Worm (Caenorhabditis elegans) whole organism, L2 larva: ENCODE results near the gene ipp-5.
A peak's percentile ranks its signal among the peaks of the same experiment; 100 is the strongest.

ENCODE experiments used
- F13H6.1 ChIP-seq: sonication (generic microtip); optimal IDR thresholded peaks from 2 replicates; lab custom pipeline; 2016; ENCODE audit warnings: missing genetic modification characterization, missing compliant biosample characterization
- R02D3.7 ChIP-seq: fragments of 150-350 bp; optimal IDR thresholded peaks from 2 replicates; lab custom pipeline; 2014; ENCODE audit warnings: missing biosample characterization, missing genetic modification characterization
- Y55F3AM.14 ChIP-seq: fragments of 200-800 bp; sonication (Bioruptor generic); optimal IDR thresholded peaks from 2 replicates; lab custom pipeline; 2018; ENCODE audit warnings: mild to moderate bottlenecking, missing genetic modification characterization, missing compliant biosample characterization
- ZK546.5 ChIP-seq: sonication (generic microtip); optimal IDR thresholded peaks from 2 replicates; lab custom pipeline; 2017; ENCODE audit warnings: missing biosample characterization, missing genetic modification characterization
- alr-1 ChIP-seq: fragments of 150-350 bp; optimal IDR thresholded peaks from 2 replicates; lab custom pipeline; 2014; ENCODE audit warnings: missing biosample characterization, missing genetic modification characterization
- ama-1 ChIP-seq: fragments of 150-350 bp; optimal IDR thresholded peaks from 2 replicates; lab custom pipeline; 2018; ENCODE audit warnings: inconsistent platforms
- ceh-16 ChIP-seq: fragments of 150-350 bp; optimal IDR thresholded peaks from 2 replicates; lab custom pipeline; 2014; ENCODE audit warnings: missing biosample characterization, missing genetic modification characterization
- ceh-82 ChIP-seq: fragments of 150-350 bp; optimal IDR thresholded peaks from 2 replicates; lab custom pipeline; 2014; ENCODE audit warnings: missing biosample characterization, missing genetic modification characterization
- crh-2 ChIP-seq: sonication (generic microtip); optimal IDR thresholded peaks from 2 replicates; lab custom pipeline; 2017; ENCODE audit warnings: missing biosample characterization, missing genetic modification characterization
- dmd-4 ChIP-seq: sonication (generic microtip); optimal IDR thresholded peaks from 2 replicates; lab custom pipeline; 2017; ENCODE audit warnings: missing biosample characterization, missing genetic modification characterization
- egl-27 ChIP-seq: sonication (generic microtip); optimal IDR thresholded peaks from 3 replicates; lab custom pipeline; 2017; ENCODE audit warnings: missing biosample characterization, missing genetic modification reagents, missing genetic modification characterization
- fos-1 ChIP-seq: fragments of 150-350 bp; optimal IDR thresholded peaks from 2 replicates; lab custom pipeline; 2014; ENCODE audit warnings: missing biosample characterization, missing genetic modification characterization
- gmeb-1 ChIP-seq: fragments of 150-350 bp; optimal IDR thresholded peaks from 2 replicates; lab custom pipeline; 2014; ENCODE audit warnings: missing biosample characterization, missing genetic modification characterization
- lin-11 ChIP-seq: fragments of 150-350 bp; sonication (generic microtip); optimal IDR thresholded peaks from 2 replicates; lab custom pipeline; 2014; ENCODE audit warnings: missing biosample characterization, missing genetic modification characterization, inconsistent platforms, mixed read lengths
- lin-39 ChIP-seq: fragments of 150-350 bp; optimal IDR thresholded peaks from 2 replicates; lab custom pipeline; 2014; ENCODE audit warnings: missing biosample characterization, missing genetic modification reagents, missing genetic modification characterization
- lsy-2 ChIP-seq, 2 experiments: fragments of 150-350 bp in 1 of 2; sonication (generic microtip) in 1 of 2; optimal IDR thresholded peaks; 2 replicates each; lab custom pipeline; 2014 to 2017; ENCODE audit warnings: missing biosample characterization in 2 of 2, missing genetic modification characterization in 2 of 2
- mbf-1 ChIP-seq: sonication (generic microtip); optimal IDR thresholded peaks from 2 replicates; lab custom pipeline; 2017; ENCODE audit warnings: missing biosample characterization, missing genetic modification characterization
- mdl-1 ChIP-seq, 2 experiments: fragments of 150-350 bp in 1 of 2; sonication (generic microtip) in 1 of 2; optimal IDR thresholded peaks; 2 replicates each; lab custom pipeline; 2017; ENCODE audit warnings: missing biosample characterization in 2 of 2, missing genetic modification characterization in 2 of 2
- nhr-11 ChIP-seq: fragments of 150-350 bp; optimal IDR thresholded peaks from 2 replicates; lab custom pipeline; 2014; ENCODE audit warnings: missing biosample characterization, missing genetic modification characterization
- nhr-21 ChIP-seq: fragments of 150-350 bp; optimal IDR thresholded peaks from 2 replicates; lab custom pipeline; 2014; ENCODE audit warnings: missing biosample characterization, missing genetic modification characterization
- nhr-23 ChIP-seq: fragments of 150-350 bp; optimal IDR thresholded peaks from 2 replicates; lab custom pipeline; 2014; ENCODE audit warnings: missing biosample characterization, missing genetic modification reagents, missing genetic modification characterization
- nhr-25 ChIP-seq: fragments of 150-350 bp; sonication (generic microtip); optimal IDR thresholded peaks from 3 replicates; lab custom pipeline; 2014; ENCODE audit warnings: missing biosample characterization, missing genetic modification characterization
- nhr-6 ChIP-seq: fragments of 150-350 bp; optimal IDR thresholded peaks from 2 replicates; lab custom pipeline; 2014; ENCODE audit warnings: missing biosample characterization, missing genetic modification characterization
- nhr-77 ChIP-seq: fragments of 150-350 bp; optimal IDR thresholded peaks from 2 replicates; lab custom pipeline; 2014; ENCODE audit warnings: missing biosample characterization, missing genetic modification characterization
- peb-1 ChIP-seq: fragments of 150-350 bp; optimal IDR thresholded peaks from 2 replicates; lab custom pipeline; 2014; ENCODE audit warnings: missing biosample characterization, missing genetic modification characterization
- sma-3 ChIP-seq: sonication (generic microtip); optimal IDR thresholded peaks from 2 replicates; lab custom pipeline; 2016; ENCODE audit warnings: missing genetic modification reagents, missing genetic modification characterization, missing compliant biosample characterization
- sma-9 ChIP-seq, 2 experiments: fragments of 150-350 bp in 1 of 2; sonication (generic microtip) in 1 of 2; optimal IDR thresholded peaks; 2 replicates each; lab custom pipeline; 2014 to 2016; ENCODE audit warnings: missing genetic modification characterization in 2 of 2, mild to moderate bottlenecking in 1 of 2, missing biosample characterization in 1 of 2, missing compliant biosample characterization in 1 of 2, missing genetic modification reagents in 1 of 2, moderate library complexity in 1 of 2
- snpc-4 ChIP-seq: fragments of 150-350 bp; optimal IDR thresholded peaks from 2 replicates; lab custom pipeline; 2014; ENCODE audit warnings: missing biosample characterization, missing genetic modification characterization
- unc-62 ChIP-seq: fragments of 150-350 bp; optimal IDR thresholded peaks from 2 replicates; lab custom pipeline; 2014; ENCODE audit warnings: missing biosample characterization, missing genetic modification reagents, missing genetic modification characterization
- zag-1 ChIP-seq: fragments of 150-350 bp; optimal IDR thresholded peaks from 2 replicates; lab custom pipeline; 2014; ENCODE audit warnings: missing biosample characterization, missing genetic modification characterization
- ztf-1 ChIP-seq: fragments of 200-800 bp; sonication (Bioruptor generic); conservative IDR thresholded peaks from 2 replicates; pipeline ENCODE4 v1.3.6; 2022; ENCODE audit warnings: missing genetic modification characterization, missing compliant biosample characterization
- ztf-4 ChIP-seq: fragments of 150-350 bp; optimal IDR thresholded peaks from 2 replicates; lab custom pipeline; 2014; ENCODE audit warnings: missing biosample characterization, missing genetic modification characterization

Gene ipp-5

DNA sequence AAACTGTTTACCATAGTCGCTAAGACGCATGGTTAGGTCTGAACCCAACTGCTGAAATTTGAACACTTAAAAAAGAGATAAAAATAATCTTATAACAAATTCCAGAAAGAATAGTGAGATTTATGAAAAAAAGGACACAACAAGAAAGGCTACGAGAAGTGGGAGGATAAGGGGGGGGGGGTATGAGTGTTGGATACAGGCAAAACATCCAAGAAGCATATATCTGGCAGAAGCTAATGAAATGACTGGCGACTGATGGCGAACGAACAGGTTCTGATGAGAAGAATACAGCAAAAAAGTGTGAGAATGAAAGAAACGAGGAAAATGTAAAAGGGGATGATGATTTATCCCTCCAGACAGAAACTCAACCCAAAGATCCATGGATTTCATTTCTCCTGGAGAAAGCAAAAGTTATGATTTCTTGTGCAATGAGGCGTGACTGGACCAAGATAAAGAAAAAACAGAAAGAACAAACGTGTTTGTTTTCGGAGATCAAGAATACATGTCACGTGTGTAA, 34.7 kb downstream of the ipp-5 start, which contains the start of gene ptr-4:
TSS of gene ptr-4 (minus strand) at position 51 of the 517 bp plus-strand sequence.
- no peak for TF ChIP-seq ZK546.5
- no peak for TF ChIP-seq egl-27 (tag; lab: Kevin White, UChicago)
- no peak for TF ChIP-seq zag-1
- TF ChIP-seq ceh-16 (tag; lab: Kevin White, UChicago): no peak
- TF ChIP-seq peb-1 (tag; lab: Kevin White, UChicago): no peak
- no peak for TF ChIP-seq lin-11
- TF ChIP-seq lsy-2 (tag; optimal IDR thresholded peaks at IDR 0.05; lab: Kevin White, UChicago): no peak
- no peak for TF ChIP-seq Y55F3AM.14 (GFP tag; lab: Kevin White, UChicago)
- TF ChIP-seq nhr-77 (tag; lab: Kevin White, UChicago): no peak
- TF ChIP-seq F13H6.1: no peak
- no peak for TF ChIP-seq gmeb-1
- TF ChIP-seq ceh-82 (tag; lab: Kevin White, UChicago): no peak
- TF ChIP-seq crh-2 (tag; lab: Kevin White, UChicago): no peak
- TF ChIP-seq, all 48 proteins: peak for 0

DNA sequence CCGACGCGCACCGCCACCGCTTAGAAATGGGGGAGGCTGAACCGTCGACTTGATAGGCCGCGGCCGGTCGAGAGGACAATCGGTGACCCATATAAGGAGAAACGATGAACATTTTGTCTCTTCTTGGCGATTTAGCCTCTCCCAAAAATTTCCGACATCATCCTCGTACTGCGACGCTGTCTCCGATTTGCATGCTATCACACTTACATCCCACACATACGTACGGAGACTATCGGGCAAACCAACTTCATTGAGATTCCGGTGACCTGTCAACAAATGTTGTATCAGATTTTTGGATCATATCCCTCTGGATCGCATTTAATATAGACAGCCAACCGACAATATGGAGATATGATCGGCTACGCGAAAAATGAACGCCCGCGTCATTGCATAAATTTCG, 35.3 kb downstream of the ipp-5 start:
- peak; percentile 38 for TF ChIP-seq nhr-21 (tag; lab: Kevin White, UChicago)
- no peak for TF ChIP-seq mbf-1
- TF ChIP-seq, all 48 proteins: peak for 1

DNA sequence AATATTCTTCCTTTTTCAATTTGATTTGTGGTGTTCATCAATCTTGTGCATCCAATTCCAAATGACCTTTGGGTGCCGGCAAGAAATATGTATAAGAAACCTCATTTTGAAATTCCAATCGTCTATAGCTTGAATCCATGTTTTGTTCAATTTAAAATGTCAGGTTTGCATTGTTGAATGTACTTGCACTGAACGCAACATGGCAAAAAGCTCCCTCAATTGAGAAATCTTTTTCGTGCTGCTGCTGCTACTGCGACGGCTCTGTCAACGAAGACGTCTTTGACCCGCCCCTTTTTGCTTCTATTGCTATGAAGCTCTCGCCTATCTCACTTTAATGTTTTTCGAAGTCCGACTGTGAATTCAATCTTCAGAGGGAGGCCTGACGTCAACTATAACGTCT, 43.9 kb downstream of the ipp-5 start, which contains the start of gene lgc-58:
TSS of gene lgc-58 (plus strand) at position 301 of the 400 bp plus-strand sequence.
- TF ChIP-seq R02D3.7 (tag; lab: Kevin White, UChicago) (no peak), ceh-82 (tag; lab: Kevin White, UChicago) (no peak), ztf-1 (GFP tag; lab: Robert Waterston, UW) (no peak), peb-1 (tag; lab: Kevin White, UChicago) (no peak), nhr-6 (tag; lab: Kevin White, UChicago) (no peak), ztf-4 (tag; lab: Kevin White, UChicago) (no peak), dmd-4 (no peak), lin-39 (tag; lab: Kevin White, UChicago) (no peak), nhr-23 (tag; lab: Kevin White, UChicago) (no peak), crh-2 (tag; lab: Kevin White, UChicago) (no peak), nhr-77 (tag; lab: Kevin White, UChicago) (no peak)

DNA sequence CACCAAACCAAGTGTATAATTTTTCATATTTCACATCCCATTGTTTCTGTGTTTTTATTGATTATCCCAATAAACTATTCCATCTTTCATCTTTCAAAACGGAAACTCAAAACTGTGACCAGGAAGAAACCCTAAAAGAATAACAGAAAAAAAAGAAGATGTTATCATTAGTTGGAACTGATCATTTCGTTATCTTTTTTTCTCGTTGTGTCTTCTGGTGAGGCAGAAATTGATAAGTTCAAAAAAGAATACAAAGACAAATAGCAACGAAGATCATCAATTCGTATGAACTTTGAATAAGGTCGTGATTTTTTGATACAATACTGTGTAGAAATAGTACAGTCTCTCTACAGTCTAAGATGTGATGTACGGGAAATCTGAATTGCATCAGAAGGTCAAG, 50.5 kb downstream of the ipp-5 start:
- no peak for TF ChIP-seq unc-62 (GFP tag; lab: Kevin White, UChicago)
- TF ChIP-seq nhr-23 (tag; lab: Kevin White, UChicago): no peak
- no peak for TF ChIP-seq ZK546.5
- no peak for TF ChIP-seq alr-1 (tag; lab: Kevin White, UChicago)
- TF ChIP-seq crh-2 (tag; lab: Kevin White, UChicago): no peak
- peak; percentile 4 for TF ChIP-seq nhr-25 (tag; lab: Kevin White, UChicago)
- peak; percentile 52 for TF ChIP-seq fos-1 (tag; lab: Kevin White, UChicago)
- TF ChIP-seq sma-9 (GFP tag; optimal IDR thresholded peaks at IDR 0.05; lab: Kevin White, UChicago): peak; percentile 52
- no peak for TF ChIP-seq sma-9 (tag; optimal IDR thresholded peaks at IDR 0.05; lab: Kevin White, UChicago)
- no peak for TF ChIP-seq snpc-4
- TF ChIP-seq ceh-16 (tag; lab: Kevin White, UChicago): no peak

DNA sequence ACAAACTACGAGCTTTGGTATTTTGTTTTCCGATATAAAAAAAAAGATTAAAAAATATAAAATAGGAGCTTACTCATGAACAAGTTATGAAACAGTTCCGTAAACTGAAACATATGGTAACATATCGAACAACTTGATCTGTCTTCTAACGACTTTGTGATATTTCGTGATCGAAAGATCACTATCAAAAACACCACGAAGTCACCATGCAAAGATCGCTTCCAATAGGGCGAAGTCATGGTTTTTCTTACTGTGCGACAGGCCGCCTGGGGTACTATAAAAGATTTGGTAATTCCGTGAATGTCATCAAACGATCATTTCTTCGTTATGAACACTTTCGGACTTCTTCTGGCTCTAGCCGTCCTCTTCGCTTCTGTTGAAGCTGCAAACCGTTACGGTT, 51.4 kb downstream of the ipp-5 start, which contains the start of gene C45B2.3:
TSS of gene C45B2.3 (plus strand) at position 301 of the 400 bp plus-strand sequence.
- TF ChIP-seq ceh-16 (tag; lab: Kevin White, UChicago): no peak
- no peak for TF ChIP-seq lin-39 (tag; lab: Kevin White, UChicago)
- TF ChIP-seq nhr-11 (tag; lab: Kevin White, UChicago): no peak
- TF ChIP-seq alr-1 (tag; lab: Kevin White, UChicago): no peak
- TF ChIP-seq mdl-1 (tag; optimal IDR thresholded peaks at IDR 0.05; lab: Kevin White, UChicago): no peak
- TF ChIP-seq sma-3 (GFP tag; lab: Kevin White, UChicago): no peak
- TF ChIP-seq ama-1: no peak
